Fruit fly (Drosophila melanogaster) whole organism, embryonic: Measurements from ENCODE around the gene CG31041.

Experiments used
- CG10321 ChIP-seq: fragments of 200-800 bp; sonication (Bioruptor generic); IDR thresholded peaks from 2 replicates; pipeline ENCODE4 v1.3.6; 2022; ENCODE audit warnings: missing biosample characterization, missing genetic modification characterization
- CG10366 ChIP-seq: fragments of 200-800 bp; sonication (Bioruptor generic); IDR thresholded peaks from 2 replicates; pipeline ENCODE4 v1.3.6; 2022; ENCODE audit warnings: missing biosample characterization, missing genetic modification characterization
- CG10565 ChIP-seq: fragments of 200-800 bp; sonication (Bioruptor generic); optimal IDR thresholded peaks from 3 replicates; lab custom pipeline; 2016; ENCODE audit warnings: missing biosample characterization, mild to moderate bottlenecking, missing genetic modification characterization
- CG11504 ChIP-seq: fragments of 200-800 bp; sonication (Bioruptor generic); optimal IDR thresholded peaks from 3 replicates; lab custom pipeline; 2019; ENCODE audit warnings: missing biosample characterization, mild to moderate bottlenecking, missing genetic modification characterization, moderate library complexity
- CG11696 ChIP-seq: fragments of 200-800 bp; sonication (Bioruptor generic); IDR thresholded peaks from 2 replicates; pipeline ENCODE4 v1.3.6; 2022; ENCODE audit warnings: missing biosample characterization, missing genetic modification characterization
- CG14050 ChIP-seq: fragments of 200-800 bp; sonication (Bioruptor generic); IDR thresholded peaks from 3 replicates; pipeline ENCODE4 v1.3.6; 2022; ENCODE audit warnings: missing biosample characterization, missing genetic modification characterization
- CG15073 ChIP-seq: fragments of 200-800 bp; sonication (Bioruptor generic); optimal IDR thresholded peaks from 2 replicates; lab custom pipeline; 2016; ENCODE audit warnings: missing biosample characterization, missing genetic modification characterization
- CG18011 ChIP-seq: fragments of 200-800 bp; sonication (Bioruptor generic); optimal IDR thresholded peaks from 2 replicates; lab custom pipeline; 2017; ENCODE audit warnings: missing biosample characterization, missing genetic modification characterization, mild to moderate bottlenecking, moderate library complexity, missing genotype
- CG2875 ChIP-seq: fragments of 200-800 bp; sonication (Bioruptor generic); optimal IDR thresholded peaks from 2 replicates; lab custom pipeline; 2017; ENCODE audit warnings: missing biosample characterization, mild to moderate bottlenecking, missing genetic modification characterization, missing genetic modification reagents
- CG31224 ChIP-seq: fragments of 200-800 bp; sonication (Bioruptor generic); IDR thresholded peaks from 2 replicates; pipeline ENCODE4 v1.3.6; 2022; ENCODE audit warnings: missing biosample characterization, missing genetic modification characterization
- CG32772 ChIP-seq: fragments of 200-800 bp; sonication (Bioruptor generic); IDR thresholded peaks from 2 replicates; pipeline ENCODE4 v1.3.6; 2022; ENCODE audit warnings: missing biosample characterization, missing genetic modification characterization
- CG3281 ChIP-seq: fragments of 200-800 bp; sonication (Bioruptor generic); optimal IDR thresholded peaks from 3 replicates; lab custom pipeline; 2017; ENCODE audit warnings: missing biosample characterization, mild to moderate bottlenecking, missing genetic modification characterization
- CG3407 ChIP-seq: fragments of 200-800 bp; sonication (Bioruptor generic); optimal IDR thresholded peaks from 2 replicates; lab custom pipeline; 2018; ENCODE audit warnings: missing biosample characterization, mild to moderate bottlenecking, missing genetic modification characterization
- CG3847 ChIP-seq: fragments of 200-800 bp; sonication (Bioruptor generic); IDR thresholded peaks from 2 replicates; pipeline ENCODE4 v1.3.6; 2022; ENCODE audit warnings: missing biosample characterization, missing genetic modification characterization
- CG6791 ChIP-seq: fragments of 200-800 bp; sonication (Bioruptor generic); IDR thresholded peaks from 3 replicates; pipeline ENCODE4 v1.3.6; 2022; ENCODE audit warnings: missing biosample characterization, missing genetic modification characterization; ENCODE audit not compliant: partially characterized antibody
- CG8281 ChIP-seq: fragments of 200-800 bp; sonication (Bioruptor generic); optimal IDR thresholded peaks from 2 replicates; lab custom pipeline; 2018; ENCODE audit warnings: missing biosample characterization, mild to moderate bottlenecking, missing genetic modification characterization, moderate library complexity
- Chrac-16 ChIP-seq: fragments of 200-800 bp; sonication (Bioruptor generic); optimal IDR thresholded peaks from 3 replicates; lab custom pipeline; 2016; ENCODE audit warnings: missing biosample characterization, missing genetic modification characterization
- Dad ChIP-seq: fragments of 200-800 bp; sonication (Bioruptor generic); optimal IDR thresholded peaks from 3 replicates; lab custom pipeline; 2016; ENCODE audit warnings: missing biosample characterization, missing genetic modification characterization
- Dek ChIP-seq: fragments of 200-800 bp; sonication (Bioruptor generic); optimal IDR thresholded peaks from 3 replicates; lab custom pipeline; 2019; ENCODE audit warnings: missing biosample characterization, mild to moderate bottlenecking, missing genetic modification characterization, moderate library complexity
- E2f1 ChIP-seq: fragments of 200-800 bp; sonication (Bioruptor generic); IDR thresholded peaks from 2 replicates; pipeline ENCODE4 v1.3.6; 2022; ENCODE audit warnings: missing biosample characterization, missing genetic modification characterization
- Eip74EF ChIP-seq, 2 experiments: fragments of 200-800 bp in 1 of 2; fragments of >200 bp in 1 of 2; sonication (Bioruptor generic) in 1 of 2; optimal IDR thresholded peaks; 2 replicates each; lab custom pipeline; 2017 to 2019; ENCODE audit warnings: missing biosample characterization in 2 of 2, missing genetic modification characterization in 2 of 2, mild to moderate bottlenecking in 1 of 2, moderate library complexity in 1 of 2
- Gug ChIP-seq: fragments of 200-800 bp; sonication (Bioruptor generic); IDR thresholded peaks from 4 replicates; pipeline ENCODE4 v1.3.6; 2022; ENCODE audit warnings: missing biosample characterization, missing genetic modification characterization
- H15 ChIP-seq: fragments of 200-800 bp; sonication (Bioruptor generic); IDR thresholded peaks from 3 replicates; pipeline ENCODE4 v1.3.6; 2022; ENCODE audit warnings: missing biosample characterization, missing genetic modification characterization
- HLH3B ChIP-seq: fragments of 200-800 bp; sonication (Bioruptor generic); IDR thresholded peaks from 2 replicates; pipeline ENCODE4 v1.3.6; 2022; ENCODE audit warnings: missing biosample characterization, missing genetic modification characterization
- Hand ChIP-seq: fragments of 200-800 bp; sonication (Bioruptor generic); optimal IDR thresholded peaks from 2 replicates; lab custom pipeline; 2017; ENCODE audit warnings: mild to moderate bottlenecking, missing biosample characterization, missing genetic modification reagents, missing genetic modification characterization
- MBD-R2 ChIP-seq: fragments of 200-800 bp; sonication (Bioruptor generic); IDR thresholded peaks from 2 replicates; pipeline ENCODE4 v1.3.6; 2022; ENCODE audit warnings: missing biosample characterization, missing genetic modification characterization
- MTF-1 ChIP-seq: fragments of 200-800 bp; sonication (Bioruptor generic); optimal IDR thresholded peaks from 2 replicates; lab custom pipeline; 2018; ENCODE audit warnings: missing biosample characterization, mild to moderate bottlenecking, missing genetic modification characterization, borderline replicate concordance
- Max ChIP-seq: fragments of 200-800 bp; sonication (Bioruptor generic); optimal IDR thresholded peaks from 2 replicates; lab custom pipeline; 2016; ENCODE audit warnings: missing biosample characterization, mild to moderate bottlenecking, missing genetic modification characterization
- Neu2 ChIP-seq: fragments of 200-800 bp; sonication (Bioruptor generic); optimal IDR thresholded peaks from 3 replicates; lab custom pipeline; 2016; ENCODE audit warnings: missing biosample characterization, missing genetic modification characterization, borderline replicate concordance
- Sry-δ ChIP-seq: fragments of 200-800 bp; sonication (Bioruptor generic); optimal IDR thresholded peaks from 2 replicates; lab custom pipeline; 2016; ENCODE audit warnings: missing biosample characterization, missing genetic modification characterization
- ab ChIP-seq: fragments of 200-800 bp; sonication (Bioruptor generic); optimal IDR thresholded peaks from 2 replicates; lab custom pipeline; 2016; ENCODE audit warnings: missing biosample characterization, missing genetic modification characterization
- br ChIP-seq: fragments of >200 bp; optimal IDR thresholded peaks from 2 replicates; lab custom pipeline; 2017
- btn ChIP-seq: fragments of 200-800 bp; sonication (Bioruptor generic); optimal IDR thresholded peaks from 2 replicates; lab custom pipeline; 2016; ENCODE audit warnings: missing biosample characterization, missing genetic modification characterization
- cwo ChIP-seq: fragments of 200-800 bp; sonication (Bioruptor generic); optimal IDR thresholded peaks from 3 replicates; lab custom pipeline; 2017; ENCODE audit warnings: missing biosample characterization, missing genetic modification characterization, mild to moderate bottlenecking, moderate library complexity, missing genetic modification reagents
- fd3F ChIP-seq: fragments of 200-800 bp; sonication (Bioruptor generic); optimal IDR thresholded peaks from 2 replicates; lab custom pipeline; 2018; ENCODE audit warnings: missing biosample characterization, mild to moderate bottlenecking, missing genetic modification characterization, moderate library complexity
- gcm ChIP-seq: fragments of 200-800 bp; sonication (Bioruptor generic); optimal IDR thresholded peaks from 2 replicates; lab custom pipeline; 2019; ENCODE audit warnings: missing biosample characterization, mild to moderate bottlenecking, missing genetic modification characterization, moderate library complexity
- gfzf ChIP-seq: fragments of 200-800 bp; sonication (Bioruptor generic); optimal IDR thresholded peaks from 2 replicates; lab custom pipeline; 2016; ENCODE audit warnings: missing biosample characterization, mild to moderate bottlenecking, missing genetic modification characterization, moderate library complexity
- ken ChIP-seq: fragments of 200-800 bp; sonication (Bioruptor generic); IDR thresholded peaks from 3 replicates; pipeline ENCODE4 v1.3.6; 2022; ENCODE audit warnings: missing biosample characterization, missing genetic modification characterization
- lmd ChIP-seq: fragments of 200-800 bp; sonication (Bioruptor generic); IDR thresholded peaks from 2 replicates; pipeline ENCODE4 v1.3.6; 2022; ENCODE audit warnings: missing biosample characterization, missing genetic modification characterization
- otp ChIP-seq: fragments of 200-800 bp; sonication (Bioruptor generic); IDR thresholded peaks from 3 replicates; pipeline ENCODE4, ENCODE4 v1.3.6; 2022; ENCODE audit warnings: missing biosample characterization, missing genetic modification characterization
- pan ChIP-seq, 4 experiments: fragments of >200 bp in 3 of 4; fragments of 200-800 bp in 1 of 4; sonication (Bioruptor generic) in 1 of 4; optimal IDR thresholded peaks in 3 of 4; IDR thresholded peaks in 1 of 4; 2 replicates each; pipeline versions ENCODE4 v1.3.6 to Lab custom; 2017 to 2022; ENCODE audit warnings: missing biosample characterization in 2 of 4, missing genetic modification characterization in 2 of 4, mixed read lengths in 1 of 4
- pb ChIP-seq: fragments of 200-800 bp; sonication (Bioruptor generic); optimal IDR thresholded peaks from 3 replicates; lab custom pipeline; 2016; ENCODE audit warnings: missing biosample characterization, missing genetic modification characterization
- peb ChIP-seq: fragments of 200-800 bp; sonication (Bioruptor generic); IDR thresholded peaks from 2 replicates; pipeline ENCODE4 v1.3.6; 2022; ENCODE audit warnings: missing biosample characterization, missing genetic modification characterization
- ranshi ChIP-seq: fragments of 200-800 bp; sonication (Bioruptor generic); IDR thresholded peaks from 2 replicates; pipeline ENCODE4 v1.3.6; 2022; ENCODE audit warnings: missing biosample characterization, missing genetic modification characterization
- sim ChIP-seq: fragments of 200-800 bp; sonication (Bioruptor generic); IDR thresholded peaks from 2 replicates; pipeline ENCODE4 v1.3.6; 2022; ENCODE audit warnings: missing biosample characterization, missing genetic modification characterization
- so ChIP-seq: fragments of 200-800 bp; sonication (Bioruptor generic); IDR thresholded peaks from 3 replicates; pipeline ENCODE4 v1.3.6; 2022; ENCODE audit warnings: missing biosample characterization, missing genetic modification characterization
- tap ChIP-seq: fragments of 200-800 bp; optimal IDR thresholded peaks from 3 replicates; lab custom pipeline; 2019; ENCODE audit warnings: missing biosample characterization, mild to moderate bottlenecking, missing genetic modification characterization, moderate library complexity
- zfh1 ChIP-seq: fragments of 200-800 bp; sonication (Bioruptor generic); IDR thresholded peaks from 3 replicates; pipeline ENCODE4 v1.3.6; 2022; ENCODE audit warnings: missing biosample characterization, missing genetic modification characterization
- zfh2 ChIP-seq: fragments of 200-800 bp; sonication (Bioruptor generic); optimal IDR thresholded peaks from 2 replicates; lab custom pipeline; 2016; ENCODE audit warnings: missing biosample characterization, missing genetic modification characterization

CG31041 gene

dm6 chr3R:29566997-29567670 is 23.6 kb downstream of the CG31041 start (continued):
- TF ChIP-seq Dad (GFP tag; lab: Kevin White, UChicago) = peak; percentile 45
- TF ChIP-seq gcm (GFP tag; lab: Kevin White, UChicago) = peak; percentile 8
- TF ChIP-seq HLH3B = peak; percentile 65
- TF ChIP-seq Chrac-16 = peak; percentile 64
- TF ChIP-seq gfzf (GFP tag; lab: Kevin White, UChicago) = peak; percentile 20
- peak; percentile 25 for TF ChIP-seq CG2875 (GFP tag; lab: Kevin White, UChicago)
- TF ChIP-seq Sry-δ (GFP tag; lab: Kevin White, UChicago) = peak; percentile 7
- peak; percentile 38 for TF ChIP-seq MTF-1 (GFP tag; lab: Kevin White, UChicago)
- TF ChIP-seq zfh1 (GFP tag; lab: Robert Waterston, UW) = peak; percentile 87
- TF ChIP-seq peb (GFP tag; lab: Robert Waterston, UW) = peak; percentile 40; the same call in 1 of the 2 replicates
- peak; percentile 71 for TF ChIP-seq CG11504 (tag; lab: Kevin White, UChicago)
- TF ChIP-seq CG10565 (GFP tag; lab: Kevin White, UChicago) = peak; percentile 2
- TF ChIP-seq pb (GFP tag; lab: Kevin White, UChicago) = peak; percentile 3
- TF ChIP-seq Gug (GFP tag; lab: Robert Waterston, UW) = peak; percentile 63
- peak; percentile 67; the same call in 2 of the 3 replicates for TF ChIP-seq H15
- TF ChIP-seq MBD-R2 (GFP tag; lab: Robert Waterston, UW) = no peak
- TF ChIP-seq CG6791 (GFP tag; lab: Robert Waterston, UW) = no peak
- peak; percentile 74 for TF ChIP-seq sim (GFP tag; lab: Robert Waterston, UW)
- TF ChIP-seq zfh2 (GFP tag; lab: Kevin White, UChicago) = no peak
- peak; percentile 3 for TF ChIP-seq cwo (GFP tag; lab: Kevin White, UChicago)
- no peak for TF ChIP-seq br
- TF ChIP-seq btn = peak; percentile 45
- peak; percentile 17 for TF ChIP-seq Dek (tag; lab: Kevin White, UChicago)
- peak; percentile 64 for TF ChIP-seq lmd (GFP tag; lab: Robert Waterston, UW)
- TF ChIP-seq CG15073 (GFP tag; lab: Kevin White, UChicago) = peak; percentile 10
- peak; percentile 55 for TF ChIP-seq CG3407 (GFP tag; lab: Kevin White, UChicago)
- TF ChIP-seq tap (tag; lab: Kevin White, UChicago) = peak; percentile 53
- peak; percentile 66 for TF ChIP-seq CG14050 (GFP tag; lab: Robert Waterston, UW)
- no peak for TF ChIP-seq pan (optimal IDR thresholded peaks at IDR 0.05; lab: Kevin White, UChicago)
- peak in 1 of 2 experiments; percentile 76 for TF ChIP-seq pan (GFP tag; optimal IDR thresholded peaks at IDR 0.05 in 1 of 2, IDR thresholded peaks at IDR 0.05 in 1 of 2)
- TF ChIP-seq CG3281 (GFP tag; lab: Kevin White, UChicago) = no peak
- peak; percentile 48 for TF ChIP-seq ab
- no peak for TF ChIP-seq CG8281 (tag; lab: Kevin White, UChicago)
- TF ChIP-seq Hand = no peak
- TF ChIP-seq CG32772 (GFP tag; lab: Robert Waterston, UW) = peak; percentile 68
- no peak for TF ChIP-seq CG18011
- peak; percentile 17; the same call in 1 of the 2 replicates for TF ChIP-seq CG31224 (GFP tag; lab: Robert Waterston, UW)
- peak; percentile 62 for TF ChIP-seq E2f1 (GFP tag; lab: Robert Waterston, UW)
- TF ChIP-seq ken = peak; percentile 71; the same call in 2 of the 3 replicates
- TF ChIP-seq CG11696 (GFP tag; lab: Robert Waterston, UW) = 0 out of 2 replicates have a peak, but pooled peaks have one; percentile 26
- TF ChIP-seq Neu2 = no peak
- TF ChIP-seq CG10366 = peak; percentile 78
- peak; percentile 43 for TF ChIP-seq CG3847 (GFP tag; lab: Robert Waterston, UW)
- TF ChIP-seq Eip74EF (GFP tag; optimal IDR thresholded peaks at IDR 0.05; lab: Kevin White, UChicago) = no peak
- peak; percentile 66; the same call in 2 of the 3 replicates for TF ChIP-seq so (GFP tag; lab: Robert Waterston, UW)
- peak; percentile 39 for TF ChIP-seq Max (GFP tag; lab: Kevin White, UChicago)
- peak; percentile 73; the same call in 2 of the 3 replicates for TF ChIP-seq otp (GFP tag; lab: Robert Waterston, UW)
- 0 out of 2 replicates have a peak, but pooled peaks have one; percentile 40 for TF ChIP-seq CG10321
- TF ChIP-seq ranshi (GFP tag; lab: Robert Waterston, UW) = peak; percentile 58; the same call in 1 of the 2 replicates
- TF ChIP-seq fd3F (GFP tag; lab: Kevin White, UChicago) = no peak
